Fruit fly (Drosophila melanogaster): Measurements from ENCODE around the gene Traf6.

Traf6 gene

dm6 chrX:8129204-8129997, 27.8 kb downstream of the Traf6 start, which contains the start of gene CG2116 (continued):
- no peak for TF ChIP-seq oc (tag; optimal IDR thresholded peaks at IDR 0.05)
- no peak for TF ChIP-seq Max (GFP tag; optimal IDR thresholded peaks at IDR 0.05)
- TF ChIP-seq CG4404 (GFP tag; IDR thresholded peaks at IDR 0.05), result no peak
- no peak for TF ChIP-seq CG5180 (GFP tag; optimal IDR thresholded peaks at IDR 0.05)
- peak; percentile 64 for TF ChIP-seq pzg (GFP tag; optimal IDR thresholded peaks at IDR 0.05)
- no peak for TF ChIP-seq kni (GFP tag; optimal IDR thresholded peaks at IDR 0.05)
- no peak for TF ChIP-seq Meics (GFP tag; optimal IDR thresholded peaks at IDR 0.05)
- no peak for TF ChIP-seq Ravus (GFP tag; IDR thresholded peaks at IDR 0.05)
- TF ChIP-seq Doc3 (GFP tag; IDR thresholded peaks at IDR 0.05; ENCODE audit: partially characterized antibody), result peak; percentile 64
- no peak for TF ChIP-seq CG10209 (GFP tag; optimal IDR thresholded peaks at IDR 0.05)
- no peak for TF ChIP-seq cg (GFP tag; optimal IDR thresholded peaks at IDR 0.05)
- TF ChIP-seq da (GFP tag; optimal IDR thresholded peaks at IDR 0.05), result no peak
- TF ChIP-seq Sox102F (GFP tag; optimal IDR thresholded peaks at IDR 0.05), result no peak
- TF ChIP-seq CG6813 (GFP tag; optimal IDR thresholded peaks at IDR 0.05), result no peak
- no peak for TF ChIP-seq Oli (tag; optimal IDR thresholded peaks at IDR 0.05)
- TF ChIP-seq Taf1 (GFP tag; IDR thresholded peaks at IDR 0.05), result no peak
- peak; percentile 84 for TF ChIP-seq MESR4 (GFP tag; optimal IDR thresholded peaks at IDR 0.05)
- TF ChIP-seq CG15696 (tag; optimal IDR thresholded peaks at IDR 0.05), result no peak
- TF ChIP-seq bcd (GFP tag; optimal IDR thresholded peaks at IDR 0.05), result no peak
- no peak for TF ChIP-seq vfl (GFP tag; optimal IDR thresholded peaks at IDR 0.05)
- no peak for TF ChIP-seq en (GFP tag; optimal IDR thresholded peaks at IDR 0.05)
- TF ChIP-seq hbn (GFP tag; IDR thresholded peaks at IDR 0.05; ENCODE audit: partially characterized antibody), result peak; percentile 59; the same call in 1 of the 2 replicates
- peak; percentile 47 for TF ChIP-seq MBD-R2 (GFP tag; IDR thresholded peaks at IDR 0.05)
- no peak for TF ChIP-seq CG16863 (GFP tag; optimal IDR thresholded peaks at IDR 0.05)
- TF ChIP-seq CG15601 (tag; optimal IDR thresholded peaks at IDR 0.05), result no peak
- TF ChIP-seq HHEX (GFP tag; optimal IDR thresholded peaks at IDR 0.05), result no peak
- no peak for TF ChIP-seq chn (GFP tag; optimal IDR thresholded peaks at IDR 0.05)
- TF ChIP-seq Drgx (GFP tag; IDR thresholded peaks at IDR 0.05), result no peak
- peak; percentile 70 for TF ChIP-seq chinmo (GFP tag; IDR thresholded peaks at IDR 0.05; ENCODE audit: partially characterized antibody)
- peak; percentile 46 for TF ChIP-seq Ets97D (GFP tag; optimal IDR thresholded peaks at IDR 0.05)
- TF ChIP-seq Dbx (GFP tag; IDR thresholded peaks at IDR 0.05), result no peak
- no peak for TF ChIP-seq klu (GFP tag; IDR thresholded peaks at IDR 0.05)
- TF ChIP-seq ranshi (GFP tag; IDR thresholded peaks at IDR 0.05), result no peak
- TF ChIP-seq CG17568 (GFP tag; optimal IDR thresholded peaks at IDR 0.05), result no peak
- no peak for TF ChIP-seq CHES-1-like (GFP tag; optimal IDR thresholded peaks at IDR 0.05)
- TF ChIP-seq trem (tag; optimal IDR thresholded peaks at IDR 0.05), result peak; percentile 36
- no peak for TF ChIP-seq Atf3 (GFP tag; optimal IDR thresholded peaks at IDR 0.05)
- no peak for TF ChIP-seq yki (optimal IDR thresholded peaks at IDR 0.05)
- TF ChIP-seq B-H2 (GFP tag; optimal IDR thresholded peaks at IDR 0.05), result no peak
- TF ChIP-seq CG42726 (GFP tag; IDR thresholded peaks at IDR 0.05; ENCODE audit: partially characterized antibody), result 0 out of 2 replicates have a peak, but pooled peaks have one; percentile 40
- no peak for TF ChIP-seq CG12236 (GFP tag; optimal IDR thresholded peaks at IDR 0.05)
- no peak for TF ChIP-seq CG10366 (GFP tag; IDR thresholded peaks at IDR 0.05)
- TF ChIP-seq dpn (GFP tag; optimal IDR thresholded peaks at IDR 0.05), result no peak
- no peak for TF ChIP-seq cato (GFP tag; optimal IDR thresholded peaks at IDR 0.05; ENCODE audit: borderline replicate concordance)
- 0 out of 3 replicates have a peak, but pooled peaks have one; percentile 25 for TF ChIP-seq ci (GFP tag; IDR thresholded peaks at IDR 0.05)
- peak in 1 of 3 experiments; percentile 6 for TF ChIP-seq lola (GFP tag; optimal IDR thresholded peaks at IDR 0.05)
- TF ChIP-seq org-1 (GFP tag; optimal IDR thresholded peaks at IDR 0.05), result no peak
- no peak for TF ChIP-seq CG30403 (GFP tag; optimal IDR thresholded peaks at IDR 0.05)
- TF ChIP-seq CG4707 (GFP tag; optimal IDR thresholded peaks at IDR 0.05), result no peak

All from whole organism, embryonic.